Fruit fly (Drosophila melanogaster) whole organism, embryonic: ENCODE results near the gene CG31178.

Source experiments
- BEAF-32 ChIP-seq: fragments of 200-800 bp; sonication (Bioruptor generic); optimal IDR thresholded peaks from 3 replicates; lab custom pipeline; 2017; ENCODE audit warnings: missing biosample characterization, missing genetic modification characterization, mild to moderate bottlenecking, moderate library complexity, missing genetic modification reagents
- CG10543 ChIP-seq: fragments of 200-800 bp; sonication (Bioruptor generic); optimal IDR thresholded peaks from 3 replicates; lab custom pipeline; 2017; ENCODE audit warnings: missing biosample characterization, mild to moderate bottlenecking, missing genetic modification characterization, moderate library complexity
- CG10959 ChIP-seq: fragments of 200-800 bp; sonication (Bioruptor generic); IDR thresholded peaks from 2 replicates; pipeline ENCODE4 v1.3.6; 2022; ENCODE audit warnings: missing biosample characterization, missing genetic modification characterization
- CG11247 ChIP-seq: fragments of 200-800 bp; sonication (Bioruptor generic); IDR thresholded peaks from 2 replicates; pipeline ENCODE4 v1.3.6; 2022; ENCODE audit warnings: missing biosample characterization, missing genetic modification characterization
- CG12219 ChIP-seq: fragments of 200-800 bp; sonication (Bioruptor generic); optimal IDR thresholded peaks from 3 replicates; lab custom pipeline; 2018; ENCODE audit warnings: missing biosample characterization, mild to moderate bottlenecking, missing genetic modification characterization
- CG12299 ChIP-seq: fragments of 200-800 bp; sonication (Bioruptor generic); optimal IDR thresholded peaks from 2 replicates; lab custom pipeline; 2018; ENCODE audit warnings: missing biosample characterization, mild to moderate bottlenecking, missing genetic modification characterization
- CG12744 ChIP-seq: fragments of 200-800 bp; sonication (Bioruptor generic); optimal IDR thresholded peaks from 2 replicates; lab custom pipeline; 2016; ENCODE audit warnings: missing biosample characterization, missing genetic modification characterization
- CG13287 ChIP-seq: fragments of 200-800 bp; sonication (Bioruptor generic); IDR thresholded peaks from 2 replicates; pipeline ENCODE4 v1.3.6; 2022; ENCODE audit warnings: missing biosample characterization, missing genetic modification characterization; ENCODE audit not compliant: partially characterized antibody
- CG13296 ChIP-seq: fragments of 200-800 bp; sonication (Bioruptor generic); optimal IDR thresholded peaks from 3 replicates; lab custom pipeline; 2018; ENCODE audit warnings: missing biosample characterization, mild to moderate bottlenecking, missing genetic modification characterization
- CG14667 ChIP-seq: fragments of 200-800 bp; sonication (Bioruptor generic); IDR thresholded peaks from 2 replicates; pipeline ENCODE4 v1.3.6; 2022; ENCODE audit warnings: missing biosample characterization, missing genetic modification characterization
- CG14710 ChIP-seq: fragments of 200-800 bp; sonication (Bioruptor generic); optimal IDR thresholded peaks from 3 replicates; lab custom pipeline; 2019; ENCODE audit warnings: missing biosample characterization, mild to moderate bottlenecking, missing genetic modification characterization, moderate library complexity
- CG15696 ChIP-seq: fragments of 200-800 bp; sonication (Bioruptor generic); optimal IDR thresholded peaks from 2 replicates; lab custom pipeline; 2019; ENCODE audit warnings: missing biosample characterization, mild to moderate bottlenecking, missing genetic modification characterization, moderate library complexity
- CG16813 ChIP-seq: fragments of 200-800 bp; sonication (Bioruptor generic); IDR thresholded peaks from 3 replicates; pipeline ENCODE4 v1.3.6; 2022; ENCODE audit warnings: missing biosample characterization, missing genetic modification characterization; ENCODE audit not compliant: partially characterized antibody
- CG2199 ChIP-seq: fragments of 200-800 bp; sonication (Bioruptor generic); IDR thresholded peaks from 3 replicates; pipeline ENCODE4 v1.3.6; 2022; ENCODE audit warnings: missing biosample characterization, missing genetic modification characterization
- CG32772 ChIP-seq: fragments of 200-800 bp; sonication (Bioruptor generic); IDR thresholded peaks from 2 replicates; pipeline ENCODE4 v1.3.6; 2022; ENCODE audit warnings: missing biosample characterization, missing genetic modification characterization
- CG34224 ChIP-seq: fragments of 200-800 bp; sonication (Bioruptor generic); IDR thresholded peaks from 3 replicates; pipeline ENCODE4 v1.3.6; 2022; ENCODE audit warnings: missing biosample characterization, missing genetic modification characterization; ENCODE audit not compliant: partially characterized antibody
- CG3847 ChIP-seq: fragments of 200-800 bp; sonication (Bioruptor generic); IDR thresholded peaks from 2 replicates; pipeline ENCODE4 v1.3.6; 2022; ENCODE audit warnings: missing biosample characterization, missing genetic modification characterization
- CG6813 ChIP-seq: fragments of 200-800 bp; sonication (Bioruptor generic); optimal IDR thresholded peaks from 2 replicates; lab custom pipeline; 2017; ENCODE audit warnings: missing biosample characterization, missing genetic modification characterization, mild to moderate bottlenecking, moderate library complexity, missing genetic modification reagents
- CG9609 ChIP-seq: fragments of 200-800 bp; sonication (Bioruptor generic); optimal IDR thresholded peaks from 3 replicates; lab custom pipeline; 2016; ENCODE audit warnings: missing biosample characterization, missing genetic modification characterization
- Dad ChIP-seq: fragments of 200-800 bp; sonication (Bioruptor generic); optimal IDR thresholded peaks from 3 replicates; lab custom pipeline; 2016; ENCODE audit warnings: missing biosample characterization, missing genetic modification characterization
- Deaf1 ChIP-seq: fragments of 200-800 bp; optimal IDR thresholded peaks from 3 replicates; lab custom pipeline; 2019; ENCODE audit warnings: missing biosample characterization, mild to moderate bottlenecking, missing genetic modification characterization, moderate library complexity
- Doc2 ChIP-seq: fragments of 200-800 bp; sonication (Bioruptor generic); IDR thresholded peaks from 2 replicates; pipeline ENCODE4 v1.3.6; 2022; ENCODE audit warnings: missing biosample characterization, missing genetic modification characterization
- Max ChIP-seq: fragments of 200-800 bp; sonication (Bioruptor generic); optimal IDR thresholded peaks from 2 replicates; lab custom pipeline; 2016; ENCODE audit warnings: missing biosample characterization, mild to moderate bottlenecking, missing genetic modification characterization
- Nf-YB ChIP-seq: fragments of 200-800 bp; sonication (Bioruptor generic); optimal IDR thresholded peaks from 3 replicates; lab custom pipeline; 2019; ENCODE audit warnings: missing biosample characterization, mild to moderate bottlenecking, missing genetic modification characterization, moderate library complexity
- btn ChIP-seq: fragments of 200-800 bp; sonication (Bioruptor generic); optimal IDR thresholded peaks from 2 replicates; lab custom pipeline; 2016; ENCODE audit warnings: missing biosample characterization, missing genetic modification characterization
- cg ChIP-seq: fragments of 200-800 bp; sonication (Bioruptor generic); optimal IDR thresholded peaks from 3 replicates; lab custom pipeline; 2019; ENCODE audit warnings: missing biosample characterization, mild to moderate bottlenecking, missing genetic modification characterization, moderate library complexity
- chif ChIP-seq, 2 experiments: fragments of 200-800 bp; sonication (Bioruptor generic); optimal IDR thresholded peaks; 3 replicates each; lab custom pipeline; 2016; ENCODE audit warnings: missing biosample characterization in 2 of 2, missing genetic modification characterization in 2 of 2
- exex ChIP-seq: fragments of 200-800 bp; sonication (Bioruptor generic); optimal IDR thresholded peaks from 4 replicates; lab custom pipeline; 2018; ENCODE audit warnings: missing biosample characterization, mild to moderate bottlenecking, missing genetic modification characterization, moderate library complexity
- gce ChIP-seq: fragments of 200-800 bp; sonication (Bioruptor generic); IDR thresholded peaks from 3 replicates; pipeline ENCODE4 v1.3.6; 2022; ENCODE audit warnings: missing biosample characterization, missing genetic modification characterization
- gsb ChIP-seq: fragments of 200-800 bp; sonication (Bioruptor generic); IDR thresholded peaks from 2 replicates; pipeline ENCODE4 v1.3.6; 2022; ENCODE audit warnings: missing biosample characterization, missing genetic modification characterization
- gsb-n ChIP-seq: fragments of 200-800 bp; sonication (Bioruptor generic); optimal IDR thresholded peaks from 3 replicates; lab custom pipeline; 2018; ENCODE audit warnings: missing biosample characterization, mild to moderate bottlenecking, missing genetic modification characterization
- insv ChIP-seq, 2 experiments: fragments of 200-800 bp; sonication (Bioruptor generic); optimal IDR thresholded peaks; 3 replicates each; lab custom pipeline; 2016 to 2018; ENCODE audit warnings: missing biosample characterization in 2 of 2, missing genetic modification characterization in 2 of 2
- jing ChIP-seq: fragments of 200-800 bp; sonication (Bioruptor generic); optimal IDR thresholded peaks from 2 replicates; lab custom pipeline; 2018; ENCODE audit warnings: missing biosample characterization, mild to moderate bottlenecking, missing genetic modification characterization
- knrl ChIP-seq: fragments of 200-800 bp; sonication (Bioruptor generic); IDR thresholded peaks from 3 replicates; pipeline ENCODE4 v1.3.6; 2022; ENCODE audit warnings: missing biosample characterization, missing genetic modification characterization; ENCODE audit not compliant: partially characterized antibody
- lola ChIP-seq, 3 experiments: fragments of >200 bp in 2 of 3; fragments of 200-800 bp in 1 of 3; sonication (Bioruptor generic) in 1 of 3; optimal IDR thresholded peaks; 2 replicates each; lab custom pipeline; 2017 to 2019; ENCODE audit warnings: missing biosample characterization in 3 of 3, missing genetic modification characterization in 3 of 3, mild to moderate bottlenecking in 1 of 3, moderate library complexity in 1 of 3
- nmo ChIP-seq: fragments of 200-800 bp; sonication (Bioruptor generic); optimal IDR thresholded peaks from 2 replicates; lab custom pipeline; 2018; ENCODE audit warnings: missing biosample characterization, mild to moderate bottlenecking, missing genetic modification characterization, moderate library complexity
- onecut ChIP-seq: fragments of 200-800 bp; sonication (Bioruptor generic); IDR thresholded peaks from 2 replicates; pipeline ENCODE4 v1.3.6; 2022; ENCODE audit warnings: missing biosample characterization, missing genetic modification characterization
- otp ChIP-seq: fragments of 200-800 bp; sonication (Bioruptor generic); IDR thresholded peaks from 3 replicates; pipeline ENCODE4, ENCODE4 v1.3.6; 2022; ENCODE audit warnings: missing biosample characterization, missing genetic modification characterization
- p53 ChIP-seq: fragments of 200-800 bp; sonication (Bioruptor generic); optimal IDR thresholded peaks from 2 replicates; lab custom pipeline; 2016; ENCODE audit warnings: missing biosample characterization, missing genetic modification characterization
- pan ChIP-seq, 4 experiments: fragments of >200 bp in 3 of 4; fragments of 200-800 bp in 1 of 4; sonication (Bioruptor generic) in 1 of 4; optimal IDR thresholded peaks in 3 of 4; IDR thresholded peaks in 1 of 4; 2 replicates each; pipeline versions ENCODE4 v1.3.6 to Lab custom; 2017 to 2022; ENCODE audit warnings: missing biosample characterization in 2 of 4, missing genetic modification characterization in 2 of 4, mixed read lengths in 1 of 4
- psq ChIP-seq: fragments of 200-800 bp; sonication (Bioruptor generic); optimal IDR thresholded peaks from 2 replicates; lab custom pipeline; 2017; ENCODE audit warnings: missing biosample characterization, missing genetic modification characterization
- seq ChIP-seq: fragments of 200-800 bp; sonication (Bioruptor generic); IDR thresholded peaks from 2 replicates; pipeline ENCODE4 v1.3.6; 2022; ENCODE audit warnings: missing biosample characterization, missing genetic modification characterization
- slbo ChIP-seq: fragments of 200-800 bp; sonication (Bioruptor generic); IDR thresholded peaks from 2 replicates; pipeline ENCODE4 v1.3.6; 2022; ENCODE audit warnings: missing biosample characterization, missing genetic modification characterization
- slp2 ChIP-seq: fragments of 200-800 bp; sonication (Bioruptor generic); optimal IDR thresholded peaks from 2 replicates; lab custom pipeline; 2016; ENCODE audit warnings: missing biosample characterization, missing genetic modification characterization
- so ChIP-seq: fragments of 200-800 bp; sonication (Bioruptor generic); IDR thresholded peaks from 3 replicates; pipeline ENCODE4 v1.3.6; 2022; ENCODE audit warnings: missing biosample characterization, missing genetic modification characterization
- stwl ChIP-seq: fragments of 200-800 bp; sonication (Bioruptor generic); optimal IDR thresholded peaks from 3 replicates; lab custom pipeline; 2018; ENCODE audit warnings: missing biosample characterization, mild to moderate bottlenecking, missing genetic modification characterization, moderate library complexity
- toy ChIP-seq: fragments of 200-800 bp; sonication (Bioruptor generic); IDR thresholded peaks from 2 replicates; pipeline ENCODE4 v1.3.6; 2022; ENCODE audit warnings: missing biosample characterization, missing genetic modification characterization
- zf30C ChIP-seq: fragments of 200-800 bp; sonication (Bioruptor generic); optimal IDR thresholded peaks from 3 replicates; lab custom pipeline; 2018; ENCODE audit warnings: missing biosample characterization, mild to moderate bottlenecking, missing genetic modification characterization

CG31178 gene

DNA sequence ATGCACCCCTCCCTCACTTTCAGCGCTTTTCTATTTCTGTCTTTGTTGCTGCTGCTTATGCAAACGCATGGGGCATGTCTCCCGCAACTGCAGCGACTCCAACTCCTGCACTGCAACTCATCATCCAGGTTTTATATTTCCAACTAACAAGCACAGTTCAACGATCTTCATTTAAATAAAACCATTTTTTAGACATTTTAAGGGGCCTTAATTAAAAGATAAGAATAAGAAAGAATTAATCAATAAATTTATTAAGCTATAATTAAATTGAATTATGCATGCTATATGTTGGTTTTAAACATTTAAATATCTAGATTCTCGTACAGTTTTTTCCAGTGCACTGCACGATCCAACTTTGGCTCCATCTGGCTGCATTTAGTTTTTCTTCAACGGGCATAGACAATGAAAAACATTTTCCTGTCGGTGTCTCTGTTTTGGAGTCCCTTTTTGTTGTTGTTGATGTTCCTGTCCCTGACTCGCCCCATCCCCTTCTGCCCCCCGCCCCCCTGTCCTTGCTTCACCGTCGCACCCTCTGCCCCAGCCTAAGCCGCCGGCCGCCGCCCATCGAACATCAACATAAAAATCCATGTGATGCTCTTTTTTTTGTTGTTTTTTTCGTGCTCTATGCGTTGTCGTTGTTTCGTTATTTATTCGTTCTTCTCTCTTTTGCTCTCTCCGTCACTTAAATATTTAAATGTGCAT lies 44.6 kb upstream of the CG31178 start (continued):
- no peak for TF ChIP-seq BEAF-32
- TF ChIP-seq CG12299 (tag; lab: Kevin White, UChicago) = peak; percentile 65
- TF ChIP-seq exex (tag; lab: Kevin White, UChicago) = no peak
- peak; percentile 64 for TF ChIP-seq Nf-YB (GFP tag; lab: Kevin White, UChicago)
- TF ChIP-seq CG11247 (GFP tag; lab: Robert Waterston, UW) = no peak
- peak; percentile 82 for TF ChIP-seq CG15696 (tag; lab: Kevin White, UChicago)
- TF ChIP-seq toy (GFP tag; lab: Robert Waterston, UW) = no peak
- TF ChIP-seq CG10543 (GFP tag; lab: Kevin White, UChicago) = no peak
- peak; percentile 96 for TF ChIP-seq gsb-n (tag; lab: Kevin White, UChicago)
- TF ChIP-seq slp2 (GFP tag; lab: Kevin White, UChicago) = no peak
- TF ChIP-seq onecut = peak; percentile 31; the same call in 1 of the 2 replicates
- no peak for TF ChIP-seq knrl
- TF ChIP-seq Dad (GFP tag; lab: Kevin White, UChicago) = no peak
- TF ChIP-seq Deaf1 = peak; percentile 6
- TF ChIP-seq CG13287 (GFP tag; lab: Robert Waterston, UW) = no peak
- peak; percentile 35 for TF ChIP-seq CG12219 (GFP tag; lab: Kevin White, UChicago)
- TF ChIP-seq zf30C (GFP tag; lab: Kevin White, UChicago) = peak; percentile 84
- peak in 1 of 3 experiments; percentile 96 for TF ChIP-seq lola (GFP tag; optimal IDR thresholded peaks at IDR 0.05; lab: Kevin White, UChicago)
- TF ChIP-seq gce (GFP tag; lab: Robert Waterston, UW) = peak; percentile 45; the same call in 1 of the 3 replicates
- peak in 1 of 2 experiments; percentile 51 for TF ChIP-seq chif (GFP tag; optimal IDR thresholded peaks at IDR 0.05; lab: Kevin White, UChicago)
- TF ChIP-seq nmo = peak; percentile 91
- TF ChIP-seq p53 = no peak
- no peak for TF ChIP-seq CG13296 (GFP tag; lab: Kevin White, UChicago)
- TF ChIP-seq gsb (GFP tag; lab: Robert Waterston, UW) = no peak
- 0 out of 3 replicates have a peak, but pooled peaks have one; percentile 9 for TF ChIP-seq CG2199 (GFP tag; lab: Robert Waterston, UW)
- peak; percentile 31 for TF ChIP-seq psq (GFP tag; lab: Kevin White, UChicago)
- TF ChIP-seq CG10959 = peak; percentile 74; the same call in 1 of the 2 replicates
- TF ChIP-seq CG6813 (GFP tag; lab: Kevin White, UChicago) = peak; percentile 52
- no peak for TF ChIP-seq Doc2
- TF ChIP-seq CG32772 (GFP tag; lab: Robert Waterston, UW) = peak; percentile 52
- peak; percentile 62 for TF ChIP-seq Max (GFP tag; lab: Kevin White, UChicago)
- no peak for TF ChIP-seq CG34224
- TF ChIP-seq CG9609 (GFP tag; lab: Kevin White, UChicago) = no peak
- TF ChIP-seq otp (GFP tag; lab: Robert Waterston, UW) = no peak
- TF ChIP-seq CG16813 (GFP tag; lab: Robert Waterston, UW) = no peak
- peak; percentile 39 for TF ChIP-seq jing
- TF ChIP-seq pan (optimal IDR thresholded peaks at IDR 0.05; lab: Kevin White, UChicago) = no peak
- TF ChIP-seq pan (GFP tag; optimal IDR thresholded peaks at IDR 0.05 in 1 of 2, IDR thresholded peaks at IDR 0.05 in 1 of 2) = peak in 1 of 2 experiments; percentile 22
- TF ChIP-seq CG12744 (GFP tag; lab: Kevin White, UChicago) = no peak
- no peak for TF ChIP-seq cg
- TF ChIP-seq btn (GFP tag; lab: Kevin White, UChicago) = no peak
- TF ChIP-seq CG14667 (GFP tag; lab: Robert Waterston, UW) = peak; percentile 35; the same call in 1 of the 2 replicates
- peak; percentile 93 for TF ChIP-seq CG14710 (tag; lab: Kevin White, UChicago)
- TF ChIP-seq so (GFP tag; lab: Robert Waterston, UW) = peak; percentile 43; the same call in 1 of the 3 replicates
- no peak for TF ChIP-seq seq (GFP tag; lab: Robert Waterston, UW)
- TF ChIP-seq CG3847 (GFP tag; lab: Robert Waterston, UW) = no peak
- TF ChIP-seq insv (GFP tag; optimal IDR thresholded peaks at IDR 0.05; lab: Kevin White, UChicago) = no peak
- TF ChIP-seq slbo = no peak
- TF ChIP-seq stwl (tag; lab: Kevin White, UChicago) = peak; percentile 53
